Worm (Caenorhabditis elegans) whole organism, young adult: ENCODE results near the gene C02F5.13.

Source experiments
- B0019.2 ChIP-seq: fragments of 200-800 bp; sonication (Bioruptor generic); conservative IDR thresholded peaks from 2 replicates; pipeline ENCODE4 v1.3.6; 2022; ENCODE audit warnings: missing genetic modification reagents, missing genetic modification characterization, missing compliant biosample characterization
- F57C9.4 ChIP-seq: sonication (generic microtip); optimal IDR thresholded peaks from 2 replicates; lab custom pipeline; 2017; ENCODE audit warnings: mild to moderate bottlenecking, missing genetic modification characterization, missing compliant biosample characterization
- K12H6.12 ChIP-seq: fragments of 200-800 bp; sonication (Bioruptor generic); optimal IDR thresholded peaks from 2 replicates; lab custom pipeline; 2018; ENCODE audit warnings: mild to moderate bottlenecking, missing genetic modification characterization, missing compliant biosample characterization
- ama-1 ChIP-seq, 3 experiments: fragments of 150-350 bp in 1 of 3; sonication (generic microtip) in 2 of 3; optimal IDR thresholded peaks; 2 replicates each; lab custom pipeline; 2014 to 2018; ENCODE audit warnings: missing biosample characterization in 2 of 3, missing genetic modification characterization in 2 of 3, missing genetic modification reagents in 2 of 3
- bed-2 ChIP-seq: fragments of 200-800 bp; sonication (Bioruptor generic); IDR thresholded peaks from 2 replicates; pipeline ENCODE4 v1.3.6; 2022; ENCODE audit warnings: missing genetic modification reagents, missing genetic modification characterization, missing compliant biosample characterization
- lin-35 ChIP-seq, 3 experiments: fragments of 150-350 bp in 2 of 3; sonication (generic microtip) in 1 of 3; optimal IDR thresholded peaks; 2 replicates each; lab custom pipeline; 2014 to 2018; ENCODE audit warnings: missing biosample characterization in 3 of 3, missing genetic modification characterization in 3 of 3, missing genetic modification reagents in 3 of 3
- nfya-1 ChIP-seq: sonication (generic microtip); optimal IDR thresholded peaks from 2 replicates; lab custom pipeline; 2017; ENCODE audit warnings: antibody characterized with exemption, missing compliant biosample characterization, missing genetic modification characterization, borderline replicate concordance; ENCODE audit not compliant: insufficient read depth
- nfyb-1 ChIP-seq: fragments of 200-800 bp; sonication (Bioruptor generic); IDR thresholded peaks from 2 replicates; pipeline ENCODE4 v1.3.6; 2022; ENCODE audit warnings: missing genetic modification reagents, missing genetic modification characterization, missing compliant biosample characterization
- pha-4 ChIP-seq: fragments of 150-350 bp; sonication (generic microtip); optimal IDR thresholded peaks from 2 replicates; lab custom pipeline; 2014; ENCODE audit warnings: missing biosample characterization, missing genetic modification reagents, missing genetic modification characterization
- repo-1 ChIP-seq: sonication (generic microtip); optimal IDR thresholded peaks from 2 replicates; lab custom pipeline; 2017; ENCODE audit warnings: mild to moderate bottlenecking, missing genetic modification characterization, missing compliant biosample characterization
- sea-2 ChIP-seq: fragments of 200-800 bp; sonication (Bioruptor generic); IDR thresholded peaks from 2 replicates; pipeline ENCODE4 v1.3.6; 2022; ENCODE audit warnings: missing genetic modification characterization, missing compliant biosample characterization
- ztf-25 ChIP-seq: fragments of 200-800 bp; sonication (Bioruptor generic); IDR thresholded peaks from 2 replicates; pipeline ENCODE4 v1.3.6; 2022; ENCODE audit warnings: missing genetic modification reagents, missing genetic modification characterization, missing compliant biosample characterization
- ztf-28 ChIP-seq: fragments of 200-800 bp; sonication (Bioruptor generic); IDR thresholded peaks from 2 replicates; pipeline ENCODE4 v1.3.6; 2022; ENCODE audit warnings: missing genetic modification reagents, missing genetic modification characterization, missing compliant biosample characterization

DNA sequence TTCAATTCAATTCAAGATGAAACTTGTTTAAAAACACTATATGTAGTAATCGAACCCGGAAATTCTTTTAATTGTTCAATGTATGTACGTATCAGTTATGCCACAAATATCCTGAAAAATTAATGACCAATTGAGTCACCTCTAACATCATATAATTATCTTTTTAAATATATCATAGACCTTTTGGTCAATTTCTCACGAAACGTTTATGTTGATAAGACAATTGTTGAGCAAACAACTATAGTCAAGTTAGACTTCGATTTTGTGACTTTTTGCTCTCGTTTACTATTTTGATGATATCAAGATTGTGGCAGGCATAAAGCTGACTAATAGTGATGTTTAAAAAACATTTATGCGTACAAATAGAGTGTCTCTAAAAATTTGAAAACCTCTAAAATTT is 6.9 kb upstream of the C02F5.13 start:
- no peak for TF ChIP-seq lin-35 (GFP tag; optimal IDR thresholded peaks at IDR 0.05; lab: Kevin White, UChicago)
- no peak for TF ChIP-seq nfya-1 (tag; lab: Kevin White, UChicago)
- TF ChIP-seq F57C9.4 = no peak
- TF ChIP-seq repo-1 = no peak
- no peak for TF ChIP-seq ama-1 (optimal IDR thresholded peaks at IDR 0.05; lab: Kevin White, UChicago)
- TF ChIP-seq ama-1 (GFP tag; optimal IDR thresholded peaks at IDR 0.05; lab: Kevin White, UChicago) = no peak
- TF ChIP-seq K12H6.12 (tag; lab: Kevin White, UChicago) = no peak
- no peak for TF ChIP-seq bed-2 (GFP tag; lab: Robert Waterston, UW)
- TF ChIP-seq sea-2 (GFP tag; lab: Robert Waterston, UW) = no peak
- TF ChIP-seq B0019.2 = no peak
- no peak for TF ChIP-seq pha-4 (tag; lab: Kevin White, UChicago)
- TF ChIP-seq ztf-28 (GFP tag; lab: Robert Waterston, UW) = no peak
- no peak for TF ChIP-seq ztf-25 (GFP tag; lab: Robert Waterston, UW)
- no peak for TF ChIP-seq nfyb-1 (GFP tag; lab: Robert Waterston, UW)
